Fruit fly (Drosophila melanogaster): ENCODE measurements around the gene wake.

wake gene

dm6 chr3R:22624737-22625136, 14.9 kb upstream of the wake start (continued):
- TF ChIP-seq CG1602 (GFP tag; optimal IDR thresholded peaks at IDR 0.05) (peak; percentile 30), Bgb (GFP tag; IDR thresholded peaks at IDR 0.05; ENCODE audit: partially characterized antibody) (no peak), odd (GFP tag; optimal IDR thresholded peaks at IDR 0.05) (no peak), gem (tag; optimal IDR thresholded peaks at IDR 0.05) (no peak), CG9797 (GFP tag; optimal IDR thresholded peaks at IDR 0.05) (no peak), CG9876 (GFP tag; optimal IDR thresholded peaks at IDR 0.05) (peak; percentile 5), trh (GFP tag; optimal IDR thresholded peaks at IDR 0.05) (peak; percentile 8), lmd (GFP tag; IDR thresholded peaks at IDR 0.05) (peak; percentile 79), CG2129 (GFP tag; IDR thresholded peaks at IDR 0.05; ENCODE audit: partially characterized antibody) (no peak), emc (GFP tag; optimal IDR thresholded peaks at IDR 0.05) (no peak), pnt (GFP tag; optimal IDR thresholded peaks at IDR 0.05) (peak; percentile 64), ken (GFP tag; IDR thresholded peaks at IDR 0.05) (peak; percentile 80), insv (GFP tag; optimal IDR thresholded peaks at IDR 0.05) (no peak), Taf1 (GFP tag; IDR thresholded peaks at IDR 0.05) (no peak), cato (GFP tag; optimal IDR thresholded peaks at IDR 0.05; ENCODE audit: borderline replicate concordance) (no peak), CG7928 (GFP tag; optimal IDR thresholded peaks at IDR 0.05) (no peak), NfI (GFP tag; optimal IDR thresholded peaks at IDR 0.05) (peak; percentile 36), CG11456 (GFP tag; IDR thresholded peaks at IDR 0.05) (peak; percentile 69; the same call in 1 of the 3 replicates), sens-2 (GFP tag; IDR thresholded peaks at IDR 0.05) (peak; percentile 75), Dek (tag; optimal IDR thresholded peaks at IDR 0.05) (no peak), CG7372 (GFP tag; IDR thresholded peaks at IDR 0.05) (0 out of 2 replicates have a peak, but pooled peaks have one; percentile 36), Poxn (GFP tag; IDR thresholded peaks at IDR 0.05) (no peak), exex (tag; optimal IDR thresholded peaks at IDR 0.05) (no peak), CG12744 (GFP tag; optimal IDR thresholded peaks at IDR 0.05) (no peak), CG9932 (GFP tag; IDR thresholded peaks at IDR 0.05) (peak; percentile 63), Pdp1 (GFP tag; optimal IDR thresholded peaks at IDR 0.05) (peak; percentile 66 to 70), CG2712 (tag; optimal IDR thresholded peaks at IDR 0.05) (peak; percentile 77), CG12391 (tag; optimal IDR thresholded peaks at IDR 0.05) (peak; percentile 67), CG32772 (GFP tag; IDR thresholded peaks at IDR 0.05) (peak; percentile 67), dpn (GFP tag; optimal IDR thresholded peaks at IDR 0.05) (peak; percentile 56 to 59), btn (GFP tag; optimal IDR thresholded peaks at IDR 0.05) (peak; percentile 39), CG16813 (GFP tag; IDR thresholded peaks at IDR 0.05; ENCODE audit: partially characterized antibody) (no peak), CG17829 (tag; optimal IDR thresholded peaks at IDR 0.05) (peak; percentile 68), pum (GFP tag; optimal IDR thresholded peaks at IDR 0.05) (peak; percentile 57), CoRest (tag; optimal IDR thresholded peaks at IDR 0.05) (peak; percentile 55), CG33557 (GFP tag; optimal IDR thresholded peaks at IDR 0.05) (no peak), Gug (GFP tag; IDR thresholded peaks at IDR 0.05) (peak; percentile 46; the same call in 2 of the 4 replicates), CG34224 (GFP tag; IDR thresholded peaks at IDR 0.05; ENCODE audit: partially characterized antibody) (no peak), Sry-β (GFP tag; optimal IDR thresholded peaks at IDR 0.05) (no peak), sima (GFP tag; optimal IDR thresholded peaks at IDR 0.05) (no peak), CG13123 (GFP tag; optimal IDR thresholded peaks at IDR 0.05) (no peak), cad (GFP tag; optimal IDR thresholded peaks at IDR 0.05) (no peak), nmo (GFP tag; optimal IDR thresholded peaks at IDR 0.05) (peak; percentile 61), ssp (GFP tag; IDR thresholded peaks at IDR 0.05) (peak; percentile 61), CG6689 (GFP tag; IDR thresholded peaks at IDR 0.05) (peak; percentile 73), ham (GFP tag; IDR thresholded peaks at IDR 0.05) (no peak), CG32767 (GFP tag; IDR thresholded peaks at IDR 0.05) (peak; percentile 61), Hmx (GFP tag; optimal IDR thresholded peaks at IDR 0.05) (no peak), dati (GFP tag; IDR thresholded peaks at IDR 0.05) (0 out of 2 replicates have a peak, but pooled peaks have one; percentile 9), Hmr (GFP tag; optimal IDR thresholded peaks at IDR 0.05) (no peak), grau (tag; optimal IDR thresholded peaks at IDR 0.05) (peak; percentile 59)
